Fruit fly (Drosophila melanogaster) whole organism, embryonic: Measurements from ENCODE around the gene CG32983.

Source experiments
- Abd-B ChIP-seq: fragments of 200-800 bp; sonication (Bioruptor generic); optimal IDR thresholded peaks from 2 replicates; lab custom pipeline; 2018; ENCODE audit warnings: missing biosample characterization, mild to moderate bottlenecking, missing genetic modification characterization, moderate library complexity
- Antp ChIP-seq: fragments of 200-800 bp; sonication (Bioruptor generic); optimal IDR thresholded peaks from 3 replicates; lab custom pipeline; 2016; ENCODE audit warnings: missing biosample characterization, missing genetic modification characterization
- Atf3 ChIP-seq: fragments of 200-800 bp; sonication (Bioruptor generic); optimal IDR thresholded peaks from 3 replicates; lab custom pipeline; 2016; ENCODE audit warnings: missing biosample characterization, missing genetic modification characterization
- CG1024 ChIP-seq: fragments of 200-800 bp; sonication (Bioruptor generic); IDR thresholded peaks from 2 replicates; pipeline ENCODE4 v1.3.6; 2022; ENCODE audit warnings: missing biosample characterization, missing genetic modification characterization
- CG1233 ChIP-seq: fragments of 200-800 bp; sonication (Bioruptor generic); optimal IDR thresholded peaks from 4 replicates; lab custom pipeline; 2018; ENCODE audit warnings: missing biosample characterization, mild to moderate bottlenecking, missing genetic modification characterization
- CG13296 ChIP-seq: fragments of 200-800 bp; sonication (Bioruptor generic); optimal IDR thresholded peaks from 3 replicates; lab custom pipeline; 2018; ENCODE audit warnings: missing biosample characterization, mild to moderate bottlenecking, missing genetic modification characterization
- CG14014 ChIP-seq: fragments of 200-800 bp; sonication (Bioruptor generic); IDR thresholded peaks from 2 replicates; pipeline ENCODE4 v1.3.6; 2022; ENCODE audit warnings: missing biosample characterization, missing genetic modification characterization
- CG14050 ChIP-seq: fragments of 200-800 bp; sonication (Bioruptor generic); IDR thresholded peaks from 3 replicates; pipeline ENCODE4 v1.3.6; 2022; ENCODE audit warnings: missing biosample characterization, missing genetic modification characterization
- CG1529 ChIP-seq: fragments of 200-800 bp; sonication (Bioruptor generic); optimal IDR thresholded peaks from 3 replicates; lab custom pipeline; 2018; ENCODE audit warnings: missing biosample characterization, missing genetic modification characterization
- CG17612 ChIP-seq: fragments of 200-800 bp; sonication (Bioruptor generic); IDR thresholded peaks from 2 replicates; pipeline ENCODE4 v1.3.6; 2022; ENCODE audit warnings: missing biosample characterization, missing genetic modification characterization
- CG1832 ChIP-seq: fragments of 200-800 bp; sonication (Bioruptor generic); optimal IDR thresholded peaks from 2 replicates; lab custom pipeline; 2017; ENCODE audit warnings: missing biosample characterization, mild to moderate bottlenecking, missing genetic modification characterization, inconsistent platforms
- CG2116 ChIP-seq: fragments of 200-800 bp; sonication (Bioruptor generic); optimal IDR thresholded peaks from 3 replicates; lab custom pipeline; 2018; ENCODE audit warnings: missing biosample characterization, mild to moderate bottlenecking, missing genetic modification characterization
- CG2199 ChIP-seq: fragments of 200-800 bp; sonication (Bioruptor generic); IDR thresholded peaks from 3 replicates; pipeline ENCODE4 v1.3.6; 2022; ENCODE audit warnings: missing biosample characterization, missing genetic modification characterization
- CG2202 ChIP-seq: fragments of 200-800 bp; sonication (Bioruptor generic); optimal IDR thresholded peaks from 2 replicates; lab custom pipeline; 2018; ENCODE audit warnings: missing biosample characterization, mild to moderate bottlenecking, missing genetic modification characterization
- CG4404 ChIP-seq: fragments of 200-800 bp; sonication (Bioruptor generic); IDR thresholded peaks from 2 replicates; pipeline ENCODE4 v1.3.6; 2022; ENCODE audit warnings: missing biosample characterization, missing genetic modification characterization
- CG4617 ChIP-seq: fragments of 200-800 bp; sonication (Bioruptor generic); optimal IDR thresholded peaks from 3 replicates; lab custom pipeline; 2016; ENCODE audit warnings: missing biosample characterization, missing genetic modification characterization, borderline replicate concordance
- CG5245 ChIP-seq: fragments of 200-800 bp; sonication (Bioruptor generic); optimal IDR thresholded peaks from 3 replicates; lab custom pipeline; 2016; ENCODE audit warnings: missing biosample characterization, missing genetic modification characterization
- CG6175 ChIP-seq: fragments of 200-800 bp; sonication (Bioruptor generic); IDR thresholded peaks from 3 replicates; pipeline ENCODE4 v1.3.6; 2022; ENCODE audit warnings: missing biosample characterization, missing genetic modification characterization
- CG7745 ChIP-seq: fragments of 200-800 bp; sonication (Bioruptor generic); optimal IDR thresholded peaks from 2 replicates; lab custom pipeline; 2018; ENCODE audit warnings: missing biosample characterization, mild to moderate bottlenecking, missing genetic modification characterization, moderate library complexity
- CG7963 ChIP-seq: fragments of 200-800 bp; sonication (Bioruptor generic); IDR thresholded peaks from 3 replicates; pipeline ENCODE4 v1.3.6; 2022; ENCODE audit warnings: missing biosample characterization, missing genetic modification characterization; ENCODE audit not compliant: partially characterized antibody
- CG8478 ChIP-seq: fragments of >200 bp; optimal IDR thresholded peaks from 2 replicates; lab custom pipeline; 2018
- Camta ChIP-seq: fragments of 200-800 bp; sonication (Bioruptor generic); optimal IDR thresholded peaks from 2 replicates; lab custom pipeline; 2016; ENCODE audit warnings: missing biosample characterization, missing genetic modification characterization
- Deaf1 ChIP-seq: fragments of 200-800 bp; optimal IDR thresholded peaks from 3 replicates; lab custom pipeline; 2019; ENCODE audit warnings: missing biosample characterization, mild to moderate bottlenecking, missing genetic modification characterization, moderate library complexity
- Fer1 ChIP-seq: fragments of 200-800 bp; sonication (Bioruptor generic); optimal IDR thresholded peaks from 2 replicates; lab custom pipeline; 2017; ENCODE audit warnings: missing biosample characterization, mild to moderate bottlenecking, missing genetic modification characterization
- MBD-R2 ChIP-seq: fragments of 200-800 bp; sonication (Bioruptor generic); IDR thresholded peaks from 2 replicates; pipeline ENCODE4 v1.3.6; 2022; ENCODE audit warnings: missing biosample characterization, missing genetic modification characterization
- Med ChIP-seq: fragments of 200-800 bp; sonication (Bioruptor generic); peaks from one replicate; lab custom pipeline; 2016; ENCODE audit warnings: missing biosample characterization, missing genetic modification characterization, mild to moderate bottlenecking, inconsistent platforms, moderate library complexity
- Nf-YB ChIP-seq: fragments of 200-800 bp; sonication (Bioruptor generic); optimal IDR thresholded peaks from 3 replicates; lab custom pipeline; 2019; ENCODE audit warnings: missing biosample characterization, mild to moderate bottlenecking, missing genetic modification characterization, moderate library complexity
- Nf-YC ChIP-seq: fragments of 200-800 bp; optimal IDR thresholded peaks from 3 replicates; lab custom pipeline; 2019; ENCODE audit warnings: missing biosample characterization, mild to moderate bottlenecking, missing genetic modification characterization, moderate library complexity
- Sox100B ChIP-seq: fragments of 200-800 bp; sonication (Bioruptor generic); optimal IDR thresholded peaks from 3 replicates; lab custom pipeline; 2018; ENCODE audit warnings: missing biosample characterization, mild to moderate bottlenecking, missing genetic modification characterization
- Vsx1 ChIP-seq: fragments of 200-800 bp; sonication (Bioruptor generic); optimal IDR thresholded peaks from 2 replicates; lab custom pipeline; 2017; ENCODE audit warnings: missing biosample characterization, mild to moderate bottlenecking, missing genetic modification characterization, missing genetic modification reagents
- abd-A ChIP-seq: fragments of 200-800 bp; sonication (Bioruptor generic); optimal IDR thresholded peaks from 3 replicates; lab custom pipeline; 2019; ENCODE audit warnings: missing biosample characterization, mild to moderate bottlenecking, missing genetic modification characterization, moderate library complexity
- btn ChIP-seq: fragments of 200-800 bp; sonication (Bioruptor generic); optimal IDR thresholded peaks from 2 replicates; lab custom pipeline; 2016; ENCODE audit warnings: missing biosample characterization, missing genetic modification characterization
- chm ChIP-seq: fragments of 200-800 bp; sonication (Bioruptor generic); IDR thresholded peaks from 2 replicates; pipeline ENCODE4 v1.3.6; 2022; ENCODE audit warnings: missing biosample characterization, missing genetic modification characterization
- disco-r ChIP-seq: fragments of 200-800 bp; sonication (Bioruptor generic); optimal IDR thresholded peaks from 2 replicates; lab custom pipeline; 2016; ENCODE audit warnings: missing biosample characterization, missing genetic modification characterization
- dysf ChIP-seq: fragments of 200-800 bp; sonication (Bioruptor generic); IDR thresholded peaks from 3 replicates; pipeline ENCODE4 v1.3.6; 2022; ENCODE audit warnings: missing biosample characterization, missing genetic modification characterization
- ewg ChIP-seq: fragments of 200-800 bp; sonication (Bioruptor generic); optimal IDR thresholded peaks from 3 replicates; lab custom pipeline; 2017; ENCODE audit warnings: mild to moderate bottlenecking, missing biosample characterization, missing genetic modification reagents, missing genetic modification characterization
- gsb-n ChIP-seq: fragments of 200-800 bp; sonication (Bioruptor generic); optimal IDR thresholded peaks from 3 replicates; lab custom pipeline; 2018; ENCODE audit warnings: missing biosample characterization, mild to moderate bottlenecking, missing genetic modification characterization
- kah ChIP-seq: fragments of 200-800 bp; sonication (Bioruptor generic); optimal IDR thresholded peaks from 2 replicates; lab custom pipeline; 2018; ENCODE audit warnings: missing biosample characterization, mild to moderate bottlenecking, missing genetic modification characterization
- kni ChIP-seq: fragments of 200-800 bp; sonication (Bioruptor generic); optimal IDR thresholded peaks from 3 replicates; lab custom pipeline; 2017; ENCODE audit warnings: mild to moderate bottlenecking, missing biosample characterization, missing genetic modification reagents, missing genetic modification characterization
- nerfin-1 ChIP-seq: fragments of 200-800 bp; sonication (Bioruptor generic); optimal IDR thresholded peaks from 3 replicates; lab custom pipeline; 2019; ENCODE audit warnings: missing biosample characterization, mild to moderate bottlenecking, missing genetic modification characterization, moderate library complexity
- org-1 ChIP-seq: fragments of 200-800 bp; sonication (Bioruptor generic); optimal IDR thresholded peaks from 2 replicates; lab custom pipeline; 2017; ENCODE audit warnings: missing biosample characterization, missing genetic modification characterization
- pros ChIP-seq: fragments of 200-800 bp; sonication (Bioruptor generic); optimal IDR thresholded peaks from 3 replicates; lab custom pipeline; 2019; ENCODE audit warnings: missing biosample characterization, mild to moderate bottlenecking, missing genetic modification characterization, moderate library complexity
- run ChIP-seq: fragments of 200-800 bp; sonication (Bioruptor generic); optimal IDR thresholded peaks from 3 replicates; lab custom pipeline; 2018; ENCODE audit warnings: missing biosample characterization, mild to moderate bottlenecking, missing genetic modification characterization
- slbo ChIP-seq: fragments of 200-800 bp; sonication (Bioruptor generic); IDR thresholded peaks from 2 replicates; pipeline ENCODE4 v1.3.6; 2022; ENCODE audit warnings: missing biosample characterization, missing genetic modification characterization
- sna ChIP-seq: fragments of 200-800 bp; sonication (Bioruptor generic); IDR thresholded peaks from 2 replicates; pipeline ENCODE4 v1.3.6; 2022; ENCODE audit warnings: missing biosample characterization, missing genetic modification characterization; ENCODE audit not compliant: partially characterized antibody
- so ChIP-seq: fragments of 200-800 bp; sonication (Bioruptor generic); IDR thresholded peaks from 3 replicates; pipeline ENCODE4 v1.3.6; 2022; ENCODE audit warnings: missing biosample characterization, missing genetic modification characterization
- tll ChIP-seq, 2 experiments: fragments of 200-800 bp in 1 of 2; fragments of >200 bp in 1 of 2; sonication (Bioruptor generic) in 1 of 2; optimal IDR thresholded peaks; 2 replicates each; lab custom pipeline; 2017 to 2019; ENCODE audit warnings: missing biosample characterization in 2 of 2, missing genetic modification characterization in 2 of 2, mild to moderate bottlenecking in 1 of 2, moderate library complexity in 1 of 2
- tx ChIP-seq: fragments of 200-800 bp; sonication (Bioruptor generic); optimal IDR thresholded peaks from 2 replicates; lab custom pipeline; 2016; ENCODE audit warnings: missing biosample characterization, missing genetic modification characterization
- vvl ChIP-seq: fragments of 200-800 bp; sonication (Bioruptor generic); IDR thresholded peaks from 2 replicates; pipeline ENCODE4 v1.3.6; 2022; ENCODE audit warnings: missing biosample characterization, missing genetic modification characterization
- zen ChIP-seq: fragments of 200-800 bp; sonication (Bioruptor generic); optimal IDR thresholded peaks from 3 replicates; lab custom pipeline; 2018; ENCODE audit warnings: missing biosample characterization, mild to moderate bottlenecking, missing genetic modification characterization, moderate library complexity

The CG32983 gene

DNA sequence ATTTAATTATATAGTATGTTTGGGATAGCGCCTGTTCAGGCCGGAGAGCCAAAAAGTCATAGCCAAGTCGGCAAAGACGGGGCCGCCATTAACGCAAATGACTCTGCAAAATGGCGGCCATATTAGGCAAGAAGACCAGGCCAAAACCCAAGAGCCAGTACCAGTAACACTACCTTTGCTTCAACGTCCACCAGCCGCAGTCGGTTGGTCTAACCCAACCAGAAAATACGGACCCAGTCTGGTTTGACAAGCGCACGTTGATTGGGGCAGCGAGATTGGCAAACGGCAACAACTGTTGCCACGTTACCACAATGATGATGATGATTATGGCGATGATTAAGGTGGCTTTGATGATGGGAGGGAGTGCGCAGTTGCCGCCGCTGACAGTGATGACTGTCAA is 15.4 kb downstream of the CG32983 start:
- TF ChIP-seq Fer1 (no peak), CG4404 (GFP tag; lab: Robert Waterston, UW) (no peak), ewg (GFP tag; lab: Kevin White, UChicago) (no peak), Camta (GFP tag; lab: Kevin White, UChicago) (no peak), CG8478 (lab: Kevin White, UChicago) (peak; percentile 61), Nf-YB (GFP tag; lab: Kevin White, UChicago) (peak; percentile 57), Nf-YC (peak; percentile 78), Vsx1 (GFP tag; lab: Kevin White, UChicago) (no peak), CG1233 (GFP tag; lab: Kevin White, UChicago) (no peak), chm (GFP tag; lab: Robert Waterston, UW) (no peak), disco-r (GFP tag; lab: Kevin White, UChicago) (no peak), CG6175 (GFP tag; lab: Robert Waterston, UW) (0 out of 3 replicates have a peak, but pooled peaks have one; percentile 33), tx (GFP tag; lab: Kevin White, UChicago) (no peak), vvl (GFP tag; lab: Robert Waterston, UW) (no peak), CG14050 (no peak), CG1832 (no peak)

DNA sequence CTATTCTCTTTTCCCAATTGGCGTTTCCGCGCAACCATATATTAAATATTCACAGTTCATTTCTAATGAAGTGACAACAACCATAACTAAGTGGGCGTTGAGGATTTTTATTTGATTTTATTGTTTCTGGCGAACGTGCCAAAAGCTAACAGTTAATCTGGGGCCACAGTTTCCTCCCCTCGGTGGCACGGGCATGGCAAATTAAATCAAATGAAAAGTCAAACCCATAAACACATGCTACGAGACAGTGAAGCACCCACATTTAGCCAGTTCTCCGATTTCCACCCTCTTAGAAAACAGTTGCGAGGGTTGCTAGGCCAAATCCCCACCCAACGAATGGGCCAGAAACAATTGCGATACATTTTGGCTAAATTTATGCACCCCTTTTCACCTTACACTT is 18.5 kb downstream of the CG32983 start:
- TF ChIP-seq pros (GFP tag; lab: Kevin White, UChicago), result peak; percentile 48
- TF ChIP-seq CG7963 (GFP tag; lab: Robert Waterston, UW), result no peak
- TF ChIP-seq gsb-n (tag; lab: Kevin White, UChicago), result peak; percentile 67
- peak; percentile 37 for TF ChIP-seq run
- TF ChIP-seq abd-A (tag; lab: Kevin White, UChicago), result peak; percentile 23
- TF ChIP-seq tll (GFP tag; optimal IDR thresholded peaks at IDR 0.05; lab: Kevin White, UChicago), result peak in 1 of 2 experiments; percentile 60
- TF ChIP-seq vvl (GFP tag; lab: Robert Waterston, UW), result 0 out of 2 replicates have a peak, but pooled peaks have one; percentile 28
- TF ChIP-seq so, result no peak
- TF ChIP-seq nerfin-1 (tag; lab: Kevin White, UChicago), result peak; percentile 72

DNA sequence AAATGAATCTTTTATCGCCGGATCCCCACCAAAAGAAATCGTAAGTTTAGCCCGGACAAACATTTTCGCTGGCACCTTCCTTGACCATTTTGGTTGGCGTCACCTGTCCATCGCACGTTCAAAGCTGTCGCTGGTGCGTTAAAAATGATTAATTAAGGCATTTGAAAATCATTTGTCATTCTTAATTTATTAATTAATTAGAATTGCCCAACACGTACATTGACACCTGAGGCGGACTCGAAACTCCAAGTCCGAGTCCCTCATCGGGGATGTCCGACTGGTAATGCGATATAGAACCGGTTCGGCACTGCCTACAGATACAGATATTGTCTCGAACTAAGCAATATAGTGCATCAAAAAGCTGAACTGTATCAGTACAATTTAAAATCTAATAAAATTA is 22.6 kb downstream of the CG32983 start:
- TF ChIP-seq Deaf1 (tag; lab: Kevin White, UChicago) (peak; percentile 10), Antp (no peak), Abd-B (GFP tag; lab: Kevin White, UChicago) (no peak), CG17612 (GFP tag; lab: Robert Waterston, UW) (no peak), CG1024 (no peak), kah (GFP tag; lab: Kevin White, UChicago) (no peak), CG2202 (tag; lab: Kevin White, UChicago) (no peak), dysf (GFP tag; lab: Robert Waterston, UW) (no peak), Atf3 (no peak), CG7745 (tag; lab: Kevin White, UChicago) (peak; percentile 86), sna (GFP tag; lab: Robert Waterston, UW) (no peak), Sox100B (GFP tag; lab: Kevin White, UChicago) (no peak), MBD-R2 (no peak), zen (tag; lab: Kevin White, UChicago) (no peak), CG14014 (GFP tag; lab: Robert Waterston, UW) (no peak), slbo (GFP tag; lab: Robert Waterston, UW) (no peak), org-1 (GFP tag; lab: Kevin White, UChicago) (no peak), CG1529 (GFP tag; lab: Kevin White, UChicago) (no peak), CG2199 (GFP tag; lab: Robert Waterston, UW) (no peak), Med (peak; percentile 23), CG13296 (GFP tag; lab: Kevin White, UChicago) (no peak), CG4617 (GFP tag; lab: Kevin White, UChicago) (no peak), btn (GFP tag; lab: Kevin White, UChicago) (no peak), CG2116 (GFP tag; lab: Kevin White, UChicago) (no peak), kni (GFP tag; lab: Kevin White, UChicago) (peak; percentile 1), CG5245 (GFP tag; lab: Kevin White, UChicago) (no peak)
